Worm (Caenorhabditis elegans) whole organism, L3 larva: Measurements from ENCODE around the gene Y116A8C.33.

Experiments used
- nhr-23 ChIP-seq: fragments of 150-350 bp; optimal IDR thresholded peaks from 2 replicates; lab custom pipeline; 2014; ENCODE audit warnings: missing biosample characterization, missing genetic modification reagents, missing genetic modification characterization
- nhr-25 ChIP-seq: sonication (generic microtip); optimal IDR thresholded peaks from 2 replicates; lab custom pipeline; 2017; ENCODE audit warnings: missing biosample characterization, missing genetic modification characterization
- pqm-1 ChIP-seq: fragments of 150-350 bp; optimal IDR thresholded peaks from 2 replicates; lab custom pipeline; 2017; ENCODE audit warnings: missing biosample characterization, missing genetic modification characterization, inconsistent platforms
- snpc-4 ChIP-seq: fragments of 150-350 bp; optimal IDR thresholded peaks from 2 replicates; lab custom pipeline; 2014; ENCODE audit warnings: missing biosample characterization, missing genetic modification characterization
- unc-39 ChIP-seq: sonication (generic microtip); optimal IDR thresholded peaks from 4 replicates; lab custom pipeline; 2017; ENCODE audit warnings: missing biosample characterization, missing genetic modification characterization
- ztf-11 ChIP-seq: fragments of 150-350 bp; optimal IDR thresholded peaks from 2 replicates; lab custom pipeline; 2014; ENCODE audit warnings: missing biosample characterization, missing genetic modification characterization

ce11 chrIV:17116345-17116744 is 4.4 kb downstream of the Y116A8C.33 start, which contains the start of gene cyn-13:
- no peak for TF ChIP-seq nhr-25
- no peak for TF ChIP-seq nhr-23 (tag; lab: Kevin White, UChicago)
- no peak for TF ChIP-seq unc-39 (tag; lab: Kevin White, UChicago)
- TF ChIP-seq snpc-4 = no peak
- TF ChIP-seq ztf-11 (tag; lab: Kevin White, UChicago) = no peak
- TF ChIP-seq pqm-1 (tag; lab: Kevin White, UChicago) = no peak
